Worm (Caenorhabditis elegans): ENCODE measurements around the gene F23A7.4.

DNA sequence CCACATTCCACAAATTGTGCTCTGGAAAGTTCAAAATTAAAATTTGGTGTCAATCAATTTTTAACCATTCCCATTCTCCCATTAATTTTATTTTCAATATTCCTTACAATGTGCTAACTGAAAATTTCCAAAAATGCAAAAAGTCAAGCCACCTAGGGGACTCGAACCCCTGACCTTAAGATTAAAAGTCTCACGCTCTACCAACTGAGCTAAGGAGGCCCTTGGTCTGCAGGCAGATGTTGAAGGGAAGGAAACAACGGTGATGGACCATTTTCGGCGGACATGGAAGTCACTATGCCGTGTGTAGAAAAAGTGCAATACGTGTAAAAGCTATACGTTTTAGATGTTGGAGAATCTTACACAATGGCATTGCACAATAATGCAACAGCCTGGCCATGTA lies 5.3 kb downstream of the F23A7.4 start:
- TF ChIP-seq nhr-76 (tag; optimal IDR thresholded peaks at IDR 0.05) (no peak), tbx-2 (tag; optimal IDR thresholded peaks at IDR 0.05) (no peak), fos-1 (tag; optimal IDR thresholded peaks at IDR 0.05) (no peak), unc-62 (GFP tag; optimal IDR thresholded peaks at IDR 0.05) (no peak), elt-2 (tag; optimal IDR thresholded peaks at IDR 0.05) (no peak), nhr-237 (tag; optimal IDR thresholded peaks at IDR 0.05) (no peak), unc-39 (tag; optimal IDR thresholded peaks at IDR 0.05) (no peak), nhr-11 (tag; optimal IDR thresholded peaks at IDR 0.05) (no peak), pha-4 (tag; optimal IDR thresholded peaks at IDR 0.05) (no peak), ztf-11 (tag; optimal IDR thresholded peaks at IDR 0.05) (no peak), nhr-28 (tag; optimal IDR thresholded peaks at IDR 0.05) (no peak), nhr-12 (tag; optimal IDR thresholded peaks at IDR 0.05) (no peak), elt-3 (tag; optimal IDR thresholded peaks at IDR 0.05) (no peak)

Data from whole organism, L3 larva.